Fruit fly (Drosophila melanogaster): Measurements from ENCODE around the gene Rpn3.

DNA sequence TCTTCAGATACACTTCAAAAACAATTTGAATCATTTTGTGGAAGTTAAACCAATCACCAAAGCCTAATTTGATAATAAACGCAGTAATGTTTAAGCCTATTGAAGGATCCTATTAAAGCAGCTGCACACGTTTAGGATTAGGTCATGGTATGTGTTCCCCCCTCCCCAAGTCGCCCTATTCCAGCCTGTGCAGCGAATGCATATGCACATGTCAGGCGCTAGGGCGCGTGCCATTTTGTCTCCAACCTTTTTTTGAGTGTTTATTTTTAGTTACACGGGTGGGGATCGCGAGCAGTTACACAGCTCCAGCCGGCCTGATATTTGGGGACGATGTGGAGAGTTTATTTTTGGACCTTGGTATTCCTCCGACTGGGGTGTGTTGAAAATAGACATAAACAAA lies 14.6 kb upstream of the Rpn3 start:
- TF ChIP-seq Myc (optimal IDR thresholded peaks at IDR 0.05), result no peak
- no peak for TF ChIP-seq h (optimal IDR thresholded peaks at IDR 0.05)
- no peak for TF ChIP-seq insv (optimal IDR thresholded peaks at IDR 0.05)
- no peak for TF ChIP-seq psq (optimal IDR thresholded peaks at IDR 0.05)
- no peak for TF ChIP-seq ttk (optimal IDR thresholded peaks at IDR 0.05)
- no peak for TF ChIP-seq Sin3A (optimal IDR thresholded peaks at IDR 0.05)
